Worm (Caenorhabditis elegans): ENCODE measurements around the gene srd-33.

Gene srd-33

ce11 chrV:4920690-4921152 lies 48.6 kb downstream of the srd-33 start, which contains the start of the genes C02E7.8 and srh-23:
Gene C02E7.8 (minus strand): TSS chrV:4920790.
Gene srh-23 (plus strand): TSS chrV:4921102.
- no peak for TF ChIP-seq ama-1 (optimal IDR thresholded peaks at IDR 0.05)

- TF ChIP-seq hlh-30 (tag; optimal IDR thresholded peaks at IDR 0.05; ENCODE audit: insufficient read depth) (no peak), daf-16 (GFP tag; optimal IDR thresholded peaks at IDR 0.05) (no peak), daf-16 (tag; optimal IDR thresholded peaks at IDR 0.05) (no peak), hif-1 (tag; optimal IDR thresholded peaks at IDR 0.05) (no peak), ceh-28 (tag; optimal IDR thresholded peaks at IDR 0.05) (no peak), pha-4 (GFP tag; IDR thresholded peaks at IDR 0.05) (no peak), pha-4 (tag; optimal IDR thresholded peaks at IDR 0.05) (no peak), mdt-29 (GFP tag; IDR thresholded peaks at IDR 0.05) (no peak), zip-2 (tag; optimal IDR thresholded peaks at IDR 0.05) (no peak), ceh-62 (tag; optimal IDR thresholded peaks at IDR 0.05) (no peak), lin-1 (GFP tag; IDR thresholded peaks at IDR 0.05) (no peak), ama-1 (optimal IDR thresholded peaks at IDR 0.05) (no peak), egl-27 (tag; optimal IDR thresholded peaks at IDR 0.05) (no peak), ztf-7 (tag; optimal IDR thresholded peaks at IDR 0.05) (no peak), nhr-76 (tag; optimal IDR thresholded peaks at IDR 0.05) (no peak)
Observed at ce11 chrV:4922024-4922423, 49.9 kb downstream of the srd-33 start, which contains the start of gene srh-22. Gene srh-22 (plus strand): TSS chrV:4922324.

Data from whole organism, L4 larva.